Fruit fly (Drosophila melanogaster): ENCODE results near the gene Arfrp1.
A peak's percentile ranks its signal among the peaks of the same experiment; 100 is the strongest.

The Arfrp1 gene

DNA sequence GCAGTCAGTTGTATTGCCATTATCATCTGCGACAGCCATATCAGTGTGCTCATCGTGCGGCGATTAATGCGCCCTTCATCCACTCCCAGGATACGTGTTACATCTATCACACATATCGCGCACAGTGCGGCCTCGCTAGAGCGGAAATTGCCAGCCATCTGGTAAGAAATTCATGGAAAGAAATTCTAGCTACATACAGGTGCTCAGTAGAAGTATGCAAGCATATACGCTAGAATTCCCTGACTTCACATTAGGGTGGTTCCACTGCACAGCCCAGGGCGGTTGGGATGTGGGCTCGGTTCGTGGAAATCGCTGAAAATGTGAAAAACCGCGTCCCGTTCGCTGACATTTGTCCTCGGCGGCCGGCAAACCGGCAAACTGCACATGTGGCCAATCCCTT is 34.4 kb downstream of the Arfrp1 start (continued):
- no peak for TF ChIP-seq Stat92E (GFP tag; optimal IDR thresholded peaks at IDR 0.05)
- TF ChIP-seq Bdp1 (GFP tag; optimal IDR thresholded peaks at IDR 0.05), result peak; percentile 22
- TF ChIP-seq CG16815 (GFP tag; optimal IDR thresholded peaks at IDR 0.05), result peak; percentile 75
- peak; percentile 85 for TF ChIP-seq ranshi (GFP tag; IDR thresholded peaks at IDR 0.05)
- peak; percentile 75 for TF ChIP-seq CG9215 (GFP tag; IDR thresholded peaks at IDR 0.05)
- TF ChIP-seq CG17829 (tag; optimal IDR thresholded peaks at IDR 0.05), result peak; percentile 70
- TF ChIP-seq sc (optimal IDR thresholded peaks at IDR 0.05), result no peak
- peak; percentile 40 for TF ChIP-seq sc (GFP tag; optimal IDR thresholded peaks at IDR 0.05)
- peak; percentile 78 for TF ChIP-seq CG2678 (tag; optimal IDR thresholded peaks at IDR 0.05)
- TF ChIP-seq BEAF-32 (GFP tag; optimal IDR thresholded peaks at IDR 0.05), result no peak
- peak; percentile 68 for TF ChIP-seq CG14710 (tag; optimal IDR thresholded peaks at IDR 0.05)
- peak; percentile 65 for TF ChIP-seq CG5953 (GFP tag; IDR thresholded peaks at IDR 0.05)
- TF ChIP-seq cas (GFP tag; IDR thresholded peaks at IDR 0.05), result no peak
- peak; percentile 20 for TF ChIP-seq CG6683 (GFP tag; optimal IDR thresholded peaks at IDR 0.05)
- peak; percentile 31 for TF ChIP-seq grn (GFP tag; optimal IDR thresholded peaks at IDR 0.05)
- TF ChIP-seq cg (GFP tag; optimal IDR thresholded peaks at IDR 0.05), result no peak
- TF ChIP-seq H15 (GFP tag; IDR thresholded peaks at IDR 0.05), result peak; percentile 85
- no peak for TF ChIP-seq CG3838 (GFP tag; optimal IDR thresholded peaks at IDR 0.05)
- peak; percentile 67 for TF ChIP-seq ems (GFP tag; optimal IDR thresholded peaks at IDR 0.05)
- TF ChIP-seq CG4328 (GFP tag; optimal IDR thresholded peaks at IDR 0.05), result peak; percentile 2
- no peak for TF ChIP-seq CG18011 (GFP tag; optimal IDR thresholded peaks at IDR 0.05)
- TF ChIP-seq NC2β (GFP tag; optimal IDR thresholded peaks at IDR 0.05), result peak; percentile 72
- peak; percentile 22 for TF ChIP-seq Hey (tag; optimal IDR thresholded peaks at IDR 0.05)
- TF ChIP-seq sr (GFP tag; IDR thresholded peaks at IDR 0.05), result peak; percentile 48; the same call in 1 of the 3 replicates
- no peak for TF ChIP-seq HLH4C (GFP tag; IDR thresholded peaks at IDR 0.05; ENCODE audit: partially characterized antibody)
- TF ChIP-seq btn (GFP tag; optimal IDR thresholded peaks at IDR 0.05), result peak; percentile 45
- peak; percentile 72 for TF ChIP-seq mam (GFP tag; optimal IDR thresholded peaks at IDR 0.05)
- TF ChIP-seq CG12219 (GFP tag; optimal IDR thresholded peaks at IDR 0.05), result peak; percentile 78
- TF ChIP-seq CG8944 (GFP tag; optimal IDR thresholded peaks at IDR 0.05), result peak; percentile 79
- TF ChIP-seq Chrac-16 (GFP tag; optimal IDR thresholded peaks at IDR 0.05), result peak; percentile 63
- TF ChIP-seq CG4404 (GFP tag; IDR thresholded peaks at IDR 0.05), result peak; percentile 85
- TF ChIP-seq H2.0 (GFP tag; IDR thresholded peaks at IDR 0.05), result peak; percentile 86
- TF ChIP-seq CG3065 (GFP tag; optimal IDR thresholded peaks at IDR 0.05), result peak; percentile 20
- TF ChIP-seq CG12071 (GFP tag; optimal IDR thresholded peaks at IDR 0.05), result peak; percentile 64
- no peak for TF ChIP-seq eve (GFP tag; optimal IDR thresholded peaks at IDR 0.05)
- peak; percentile 91 for TF ChIP-seq Gug (GFP tag; IDR thresholded peaks at IDR 0.05)
- peak; percentile 22 for TF ChIP-seq CG4617 (GFP tag; optimal IDR thresholded peaks at IDR 0.05; ENCODE audit: borderline replicate concordance)
- TF ChIP-seq CG6272 (GFP tag; IDR thresholded peaks at IDR 0.05), result peak; percentile 83
- TF ChIP-seq D19B (GFP tag; optimal IDR thresholded peaks at IDR 0.05), result no peak
- peak; percentile 60; the same call in 1 of the 2 replicates for TF ChIP-seq seq (GFP tag; IDR thresholded peaks at IDR 0.05)
- peak; percentile 82 for TF ChIP-seq tin (GFP tag; optimal IDR thresholded peaks at IDR 0.05)
- TF ChIP-seq CG18599 (GFP tag; optimal IDR thresholded peaks at IDR 0.05), result peak; percentile 78
- peak; percentile 59 for TF ChIP-seq NfI (GFP tag; optimal IDR thresholded peaks at IDR 0.05)
- TF ChIP-seq jumu (GFP tag; optimal IDR thresholded peaks at IDR 0.05), result peak; percentile 65
- TF ChIP-seq wek (GFP tag; optimal IDR thresholded peaks at IDR 0.05), result peak; percentile 80
- TF ChIP-seq CG11504 (tag; optimal IDR thresholded peaks at IDR 0.05), result no peak
- peak; percentile 76 for TF ChIP-seq CG7786 (GFP tag; optimal IDR thresholded peaks at IDR 0.05)
- TF ChIP-seq slp2 (GFP tag; optimal IDR thresholded peaks at IDR 0.05), result peak; percentile 58
- no peak for TF ChIP-seq Bgb (GFP tag; IDR thresholded peaks at IDR 0.05; ENCODE audit: partially characterized antibody)
- TF ChIP-seq E2f1 (GFP tag; IDR thresholded peaks at IDR 0.05), result peak; percentile 80
- no peak for TF ChIP-seq cato (GFP tag; optimal IDR thresholded peaks at IDR 0.05; ENCODE audit: borderline replicate concordance)

Data from whole organism, embryonic.